Worm (Caenorhabditis elegans): ENCODE results near the gene ZK1290.14.

DNA sequence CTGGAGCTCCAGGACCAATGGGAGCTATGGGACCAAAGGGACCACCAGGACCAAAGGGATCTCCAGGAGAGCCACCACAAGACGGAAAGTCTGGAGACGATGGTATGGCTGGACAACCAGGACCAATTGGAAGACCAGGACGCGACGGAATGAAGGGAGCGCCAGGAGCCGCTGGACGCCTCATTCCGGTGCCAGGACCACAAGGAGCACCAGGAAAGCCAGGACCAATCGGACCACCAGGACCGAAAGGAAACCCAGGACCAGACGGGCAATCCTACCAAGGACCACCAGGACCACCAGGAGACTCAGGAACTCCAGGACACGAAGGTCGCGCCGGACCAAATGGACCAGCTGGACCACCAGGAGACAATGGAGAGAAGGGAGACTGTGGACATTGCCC is 10.6 kb downstream of the ZK1290.14 start:
- TF ChIP-seq zip-2 (tag; optimal IDR thresholded peaks at IDR 0.05) (no peak), fkh-10 (GFP tag; optimal IDR thresholded peaks at IDR 0.05) (no peak), dmd-8 (GFP tag; IDR thresholded peaks at IDR 0.05) (no peak), madf-9 (GFP tag; conservative IDR thresholded peaks at IDR 0.05) (no peak), Y105C5A.15 (GFP tag; IDR thresholded peaks at IDR 0.05) (no peak), fos-1 (tag; optimal IDR thresholded peaks at IDR 0.05) (no peak), tra-1 (GFP tag; IDR thresholded peaks at IDR 0.05) (no peak), F49E8.2 (tag; optimal IDR thresholded peaks at IDR 0.05; ENCODE audit: borderline replicate concordance) (no peak), R02D3.7 (tag; optimal IDR thresholded peaks at IDR 0.05) (no peak), mes-2 (tag; optimal IDR thresholded peaks at IDR 0.05; ENCODE audit: poor library complexity, severe bottlenecking) (no peak), pqm-1 (tag; optimal IDR thresholded peaks at IDR 0.05) (no peak)
